Worm (Caenorhabditis elegans): ENCODE data around the gene aat-8.

DNA sequence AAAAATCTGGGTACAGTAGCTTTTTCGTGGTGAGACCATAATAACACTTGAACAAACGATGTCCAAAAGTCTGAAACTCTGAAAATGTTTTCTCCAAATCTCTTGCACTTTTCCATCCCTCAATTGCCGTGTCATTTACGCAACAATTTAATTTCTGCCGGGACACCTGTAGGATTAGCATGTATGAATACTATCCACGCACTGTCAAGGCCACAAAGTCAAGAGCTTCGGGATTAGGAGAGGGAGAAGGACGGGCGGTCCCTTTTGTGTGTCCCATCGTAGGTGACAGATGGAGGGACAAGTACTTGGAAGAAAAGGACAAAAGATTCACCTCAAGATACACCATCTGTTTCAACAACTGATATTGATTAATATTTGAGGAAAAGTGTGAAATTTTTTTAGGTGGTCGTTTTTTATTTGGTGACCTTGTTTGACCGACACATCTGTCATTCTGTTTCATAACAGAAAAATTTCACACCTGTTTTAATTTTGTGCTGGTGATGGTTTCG is 21.8 kb downstream of the aat-8 start:
- no peak for TF ChIP-seq him-1 (tag; optimal IDR thresholded peaks at IDR 0.05)
- TF ChIP-seq dao-5 (tag; optimal IDR thresholded peaks at IDR 0.05), result no peak
